Worm (Caenorhabditis elegans) whole organism, young adult: ENCODE measurements around the gene twk-35.

Experiments
- D2030.7 ChIP-seq: fragments of 200-800 bp; sonication (Bioruptor generic); IDR thresholded peaks from 2 replicates; pipeline ENCODE4 v1.3.6; 2022; ENCODE audit warnings: missing genetic modification reagents, missing genetic modification characterization, missing compliant biosample characterization
- F33H1.4 ChIP-seq: fragments of 200-800 bp; sonication (Bioruptor generic); IDR thresholded peaks from 2 replicates; pipeline ENCODE4 v1.3.6; 2022; ENCODE audit warnings: missing genetic modification reagents, missing genetic modification characterization, missing compliant biosample characterization
- akir-1 ChIP-seq: fragments of 200-800 bp; sonication (Bioruptor generic); optimal IDR thresholded peaks from 2 replicates; lab custom pipeline; 2018; ENCODE audit warnings: mild to moderate bottlenecking, missing genetic modification characterization, moderate library complexity, missing compliant biosample characterization
- atf-7 ChIP-seq: sonication (generic microtip); optimal IDR thresholded peaks from 2 replicates; lab custom pipeline; 2017; ENCODE audit warnings: mild to moderate bottlenecking, missing genetic modification characterization, missing compliant biosample characterization
- attf-3 ChIP-seq: fragments of 200-800 bp; sonication (Bioruptor generic); conservative IDR thresholded peaks from 2 replicates; pipeline ENCODE4 v1.3.6; 2022; ENCODE audit warnings: missing genetic modification reagents, missing genetic modification characterization, missing compliant biosample characterization
- ceh-100 ChIP-seq: fragments of 200-800 bp; sonication (Bioruptor generic); IDR thresholded peaks from 2 replicates; pipeline ENCODE4 v1.3.6; 2022; ENCODE audit warnings: missing genetic modification reagents, missing genetic modification characterization, missing compliant biosample characterization
- let-526 ChIP-seq: fragments of 200-800 bp; sonication (Bioruptor generic); IDR thresholded peaks from 2 replicates; pipeline ENCODE4 v1.3.6; 2022; ENCODE audit warnings: missing genetic modification reagents, missing genetic modification characterization, missing compliant biosample characterization
- mxl-1 ChIP-seq: sonication (generic microtip); optimal IDR thresholded peaks from 2 replicates; lab custom pipeline; 2016; ENCODE audit warnings: missing genetic modification characterization, missing compliant biosample characterization
- snpc-1.3 ChIP-seq: sonication (generic microtip); optimal IDR thresholded peaks from 2 replicates; lab custom pipeline; 2017; ENCODE audit warnings: missing genetic modification characterization, mild to moderate bottlenecking, missing compliant biosample characterization, antibody characterized with exemption, moderate library complexity, missing genotype, missing genetic modification reagents; ENCODE audit not compliant: insufficient read depth
- zfh-2 ChIP-seq: fragments of 200-800 bp; sonication (Bioruptor generic); conservative IDR thresholded peaks from 2 replicates; pipeline ENCODE4 v1.3.6; 2022; ENCODE audit warnings: missing genetic modification reagents, missing genetic modification characterization, missing compliant biosample characterization
- ztf-22 ChIP-seq: fragments of 200-800 bp; sonication (Bioruptor generic); optimal IDR thresholded peaks from 2 replicates; lab custom pipeline; 2018; ENCODE audit warnings: mild to moderate bottlenecking, missing genetic modification characterization, moderate library complexity, missing compliant biosample characterization

DNA sequence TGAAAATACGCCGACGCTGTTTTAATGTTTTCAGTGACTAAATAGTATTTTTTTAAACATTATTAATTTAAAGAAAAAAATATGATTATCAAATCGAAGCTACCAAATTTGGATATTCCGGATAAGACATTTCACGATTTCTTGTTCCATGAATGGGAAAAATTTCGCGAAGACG, 41.2 kb downstream of the twk-35 start, which contains the start of gene acs-12:
- TF ChIP-seq snpc-1.3 = no peak
- no peak for TF ChIP-seq D2030.7 (GFP tag; lab: Robert Waterston, UW)
- no peak for TF ChIP-seq F33H1.4 (GFP tag; lab: Robert Waterston, UW)
- TF ChIP-seq atf-7 = no peak
- no peak for TF ChIP-seq akir-1 (GFP tag; lab: Kevin White, UChicago)
- no peak for TF ChIP-seq zfh-2 (GFP tag; lab: Robert Waterston, UW)
- TF ChIP-seq mxl-1 (tag; lab: Kevin White, UChicago) = no peak
- TF ChIP-seq ceh-100 (GFP tag; lab: Robert Waterston, UW) = no peak
- no peak for TF ChIP-seq let-526 (GFP tag; lab: Robert Waterston, UW)
- TF ChIP-seq ztf-22 = no peak
- TF ChIP-seq attf-3 (GFP tag; lab: Robert Waterston, UW) = no peak
